Fruit fly (Drosophila melanogaster) whole organism, embryonic: ENCODE results near the gene Cog3.

ENCODE experiments used
- CG10321 ChIP-seq: fragments of 200-800 bp; sonication (Bioruptor generic); IDR thresholded peaks from 2 replicates; pipeline ENCODE4 v1.3.6; 2022; ENCODE audit warnings: missing biosample characterization, missing genetic modification characterization
- CG2712 ChIP-seq: fragments of 200-800 bp; optimal IDR thresholded peaks from 3 replicates; lab custom pipeline; 2019; ENCODE audit warnings: missing biosample characterization, mild to moderate bottlenecking, missing genetic modification characterization, moderate library complexity
- Hr78 ChIP-seq, 2 experiments: fragments of 200-800 bp in 1 of 2; fragments of >200 bp in 1 of 2; sonication (Bioruptor generic) in 1 of 2; optimal IDR thresholded peaks; 2 replicates each; lab custom pipeline; 2017 to 2019; ENCODE audit warnings: missing biosample characterization in 2 of 2, missing genetic modification characterization in 2 of 2, mild to moderate bottlenecking in 1 of 2, moderate library complexity in 1 of 2
- Vsx1 ChIP-seq: fragments of 200-800 bp; sonication (Bioruptor generic); optimal IDR thresholded peaks from 2 replicates; lab custom pipeline; 2017; ENCODE audit warnings: missing biosample characterization, mild to moderate bottlenecking, missing genetic modification characterization, missing genetic modification reagents
- bbx ChIP-seq: fragments of 200-800 bp; sonication (Bioruptor generic); IDR thresholded peaks from 2 replicates; pipeline ENCODE4 v1.3.6; 2022; ENCODE audit warnings: missing biosample characterization, missing genetic modification characterization; ENCODE audit not compliant: partially characterized antibody
- bigmax ChIP-seq: fragments of 200-800 bp; sonication (Bioruptor generic); optimal IDR thresholded peaks from 2 replicates; lab custom pipeline; 2018; ENCODE audit warnings: missing biosample characterization, mild to moderate bottlenecking, missing genetic modification characterization
- disco-r ChIP-seq: fragments of 200-800 bp; sonication (Bioruptor generic); optimal IDR thresholded peaks from 2 replicates; lab custom pipeline; 2016; ENCODE audit warnings: missing biosample characterization, missing genetic modification characterization
- onecut ChIP-seq: fragments of 200-800 bp; sonication (Bioruptor generic); IDR thresholded peaks from 2 replicates; pipeline ENCODE4 v1.3.6; 2022; ENCODE audit warnings: missing biosample characterization, missing genetic modification characterization
- usp ChIP-seq: fragments of >200 bp; optimal IDR thresholded peaks from 2 replicates; lab custom pipeline; 2017; ENCODE audit warnings: missing biosample characterization, missing genetic modification characterization

dm6 chr2L:3416527-3417304 is 40.1 kb downstream of the Cog3 start, which contains the start of gene CG31952:
- TF ChIP-seq bigmax (GFP tag; lab: Kevin White, UChicago) (no peak), disco-r (GFP tag; lab: Kevin White, UChicago) (no peak), CG10321 (GFP tag; lab: Robert Waterston, UW) (no peak), bbx (GFP tag; lab: Robert Waterston, UW) (no peak), Vsx1 (no peak), usp (GFP tag; lab: Kevin White, UChicago) (no peak), Hr78 (GFP tag; optimal IDR thresholded peaks at IDR 0.05; lab: Kevin White, UChicago) (no peak), onecut (GFP tag; lab: Robert Waterston, UW) (no peak), CG2712 (tag; lab: Kevin White, UChicago) (no peak)
